Fruit fly (Drosophila melanogaster): ENCODE data around the gene CG42264.

Gene CG42264

dm6 chrX:5735268-5735941 is 41.0 kb downstream of the CG42264 start (continued):
- TF ChIP-seq Myb (GFP tag; optimal IDR thresholded peaks at IDR 0.05), result peak; percentile 18
- TF ChIP-seq ttk (GFP tag; IDR thresholded peaks at IDR 0.05), result peak; percentile 78
- TF ChIP-seq gro (GFP tag; optimal IDR thresholded peaks at IDR 0.05), result peak; percentile 10
- no peak for TF ChIP-seq pan (optimal IDR thresholded peaks at IDR 0.05)
- peak in 1 of 2 experiments; percentile 82 for TF ChIP-seq pan (GFP tag; optimal IDR thresholded peaks at IDR 0.05 in 1 of 2, IDR thresholded peaks at IDR 0.05 in 1 of 2)
- no peak for TF ChIP-seq CG33213 (GFP tag; optimal IDR thresholded peaks at IDR 0.05)
- peak; percentile 10 for TF ChIP-seq CG30020 (tag; optimal IDR thresholded peaks at IDR 0.05)
- TF ChIP-seq br (optimal IDR thresholded peaks at IDR 0.05), result no peak
- no peak for TF ChIP-seq CG7745 (tag; optimal IDR thresholded peaks at IDR 0.05)
- peak; percentile 82 for TF ChIP-seq row (GFP tag; IDR thresholded peaks at IDR 0.05)
- TF ChIP-seq CG13123 (GFP tag; optimal IDR thresholded peaks at IDR 0.05), result peak; percentile 14
- TF ChIP-seq crol (GFP tag; IDR thresholded peaks at IDR 0.05), result peak; percentile 29; the same call in 1 of the 2 replicates
- TF ChIP-seq CG10274 (GFP tag; optimal IDR thresholded peaks at IDR 0.05), result no peak
- no peak for TF ChIP-seq CTCF (GFP tag; optimal IDR thresholded peaks at IDR 0.05)
- no peak for TF ChIP-seq mirr (GFP tag; optimal IDR thresholded peaks at IDR 0.05)
- no peak for TF ChIP-seq ash1 (GFP tag; optimal IDR thresholded peaks at IDR 0.05)
- no peak for TF ChIP-seq MTF-1 (GFP tag; optimal IDR thresholded peaks at IDR 0.05; ENCODE audit: borderline replicate concordance)
- TF ChIP-seq Camta (GFP tag; optimal IDR thresholded peaks at IDR 0.05), result peak; percentile 38
- TF ChIP-seq CG14710 (tag; optimal IDR thresholded peaks at IDR 0.05), result peak; percentile 22
- TF ChIP-seq Pdp1 (GFP tag; optimal IDR thresholded peaks at IDR 0.05), result peak; percentile 65 to 69
- TF ChIP-seq CG10321 (GFP tag; IDR thresholded peaks at IDR 0.05), result peak; percentile 38; the same call in 1 of the 2 replicates
- no peak for TF ChIP-seq CG4360 (GFP tag; IDR thresholded peaks at IDR 0.05)
- TF ChIP-seq dan (GFP tag; IDR thresholded peaks at IDR 0.05), result 0 out of 2 replicates have a peak, but pooled peaks have one; percentile 30
- TF ChIP-seq CG31365 (tag; optimal IDR thresholded peaks at IDR 0.05), result peak; percentile 7
- TF ChIP-seq NC2β (GFP tag; optimal IDR thresholded peaks at IDR 0.05), result peak; percentile 62
- peak; percentile 65 for TF ChIP-seq HmgZ (tag; optimal IDR thresholded peaks at IDR 0.05)
- TF ChIP-seq CG34224 (GFP tag; IDR thresholded peaks at IDR 0.05; ENCODE audit: partially characterized antibody), result no peak
- TF ChIP-seq GATAe (GFP tag; conservative IDR thresholded peaks at IDR 0.05), result 0 out of 2 replicates have a peak, but pooled peaks have one; percentile 14
- TF ChIP-seq mam (GFP tag; optimal IDR thresholded peaks at IDR 0.05), result peak; percentile 72
- peak; percentile 60 for TF ChIP-seq CG17385 (GFP tag; optimal IDR thresholded peaks at IDR 0.05)
- peak; percentile 83 for TF ChIP-seq CG6689 (GFP tag; IDR thresholded peaks at IDR 0.05)
- peak; percentile 60 for TF ChIP-seq CG6272 (GFP tag; IDR thresholded peaks at IDR 0.05)
- TF ChIP-seq CG5953 (GFP tag; IDR thresholded peaks at IDR 0.05), result peak; percentile 78
- peak; percentile 59 for TF ChIP-seq Hand (GFP tag; optimal IDR thresholded peaks at IDR 0.05)
- TF ChIP-seq insv (GFP tag; optimal IDR thresholded peaks at IDR 0.05), result no peak
- TF ChIP-seq CoRest (tag; optimal IDR thresholded peaks at IDR 0.05), result peak; percentile 77
- peak; percentile 85 for TF ChIP-seq unpg (GFP tag; optimal IDR thresholded peaks at IDR 0.05)
- peak; percentile 7 for TF ChIP-seq tx (GFP tag; optimal IDR thresholded peaks at IDR 0.05)
- TF ChIP-seq CG13296 (GFP tag; optimal IDR thresholded peaks at IDR 0.05), result peak; percentile 40
- TF ChIP-seq wek (GFP tag; optimal IDR thresholded peaks at IDR 0.05), result peak; percentile 14
- peak; percentile 24 for TF ChIP-seq CG10462 (GFP tag; optimal IDR thresholded peaks at IDR 0.05)
- TF ChIP-seq ci (GFP tag; IDR thresholded peaks at IDR 0.05), result peak; percentile 90
- no peak for TF ChIP-seq CG7928 (GFP tag; optimal IDR thresholded peaks at IDR 0.05)
- TF ChIP-seq Ssrp (tag; optimal IDR thresholded peaks at IDR 0.05), result peak; percentile 75
- peak; percentile 8 for TF ChIP-seq Mes4 (GFP tag; optimal IDR thresholded peaks at IDR 0.05)
- peak; percentile 21 for TF ChIP-seq BtbVII (GFP tag; optimal IDR thresholded peaks at IDR 0.05)
- TF ChIP-seq Ada2b (GFP tag; IDR thresholded peaks at IDR 0.05), result peak; percentile 85
- 0 out of 3 replicates have a peak, but pooled peaks have one; percentile 44 for TF ChIP-seq CG3726 (GFP tag; IDR thresholded peaks at IDR 0.05)
- peak; percentile 78 for TF ChIP-seq CG18262 (tag; optimal IDR thresholded peaks at IDR 0.05)
- no peak for TF ChIP-seq wor (GFP tag; IDR thresholded peaks at IDR 0.05)
- peak; percentile 67; the same call in 2 of the 3 replicates for TF ChIP-seq ase (GFP tag; IDR thresholded peaks at IDR 0.05)
